Worm (Caenorhabditis elegans): ENCODE results near the gene fzr-1.

Gene fzr-1

DNA sequence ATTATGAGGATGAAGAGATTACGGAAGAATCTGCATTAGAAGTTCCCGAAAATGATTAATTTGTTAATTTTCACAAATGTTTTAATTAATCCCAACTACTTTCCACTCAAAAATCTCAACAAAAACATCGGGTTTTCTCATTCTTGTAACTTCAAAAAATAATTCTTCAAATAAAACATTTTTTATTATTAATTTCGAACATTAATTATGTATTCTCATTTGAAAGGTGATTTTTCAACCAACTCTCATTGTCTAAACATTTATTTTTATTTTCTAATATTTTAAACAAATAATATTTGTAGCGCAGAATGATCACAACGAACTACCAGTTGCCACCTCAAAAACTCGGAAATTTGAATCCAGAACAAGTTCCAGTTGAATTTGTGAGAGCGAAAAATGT lies 27.0 kb upstream of the fzr-1 start, which contains the start of gene ZK1320.7:
Gene ZK1320.7, plus strand, starts transcription at position 301 of the 400 bp plus-strand sequence.
- no peak for TF ChIP-seq nhr-11 (tag; optimal IDR thresholded peaks at IDR 0.05)
- no peak for TF ChIP-seq ceh-48 (tag; optimal IDR thresholded peaks at IDR 0.05)
- TF ChIP-seq pax-1 (tag; optimal IDR thresholded peaks at IDR 0.05): no peak
- no peak for TF ChIP-seq hlh-13 (GFP tag; optimal IDR thresholded peaks at IDR 0.05)
- TF ChIP-seq ceh-30 (tag; optimal IDR thresholded peaks at IDR 0.05): no peak
- no peak for TF ChIP-seq odd-2 (tag; optimal IDR thresholded peaks at IDR 0.05)

ce11 chrII:9668959-9669358 lies 24.7 kb upstream of the fzr-1 start, which contains the start of gene taf-8:
Gene taf-8 (plus strand): TSS chrII:9669318.
- TF ChIP-seq elt-2 (tag; optimal IDR thresholded peaks at IDR 0.05): peak; percentile 10
- no peak for TF ChIP-seq elt-4 (tag; optimal IDR thresholded peaks at IDR 0.05)
- TF ChIP-seq Y22D7AL.16 (tag; optimal IDR thresholded peaks at IDR 0.05): no peak
- no peak for TF ChIP-seq ttx-3 (tag; optimal IDR thresholded peaks at IDR 0.05)
- no peak for TF ChIP-seq hlh-15 (tag; optimal IDR thresholded peaks at IDR 0.05)
- TF ChIP-seq unc-42 (tag; optimal IDR thresholded peaks at IDR 0.05): peak; percentile 20
- no peak for TF ChIP-seq ets-4 (tag; optimal IDR thresholded peaks at IDR 0.05)
- no peak for TF ChIP-seq zip-5 (tag; optimal IDR thresholded peaks at IDR 0.05)
- TF ChIP-seq ceh-48 (tag; optimal IDR thresholded peaks at IDR 0.05): peak; percentile 67
- no peak for TF ChIP-seq ceh-6 (GFP tag; optimal IDR thresholded peaks at IDR 0.05)
- peak; percentile 1 for TF ChIP-seq ceh-31 (tag; optimal IDR thresholded peaks at IDR 0.05)

- TF ChIP-seq hlh-30 (tag; optimal IDR thresholded peaks at IDR 0.05; ENCODE audit: insufficient read depth) (no peak), hlh-8 (tag; optimal IDR thresholded peaks at IDR 0.05) (peak; percentile 43)
These were observed 23.1 kb upstream of the fzr-1 start, which contains the start of gene ZK1320.11 for ce11 chrII:9667382-9667781. Gene ZK1320.11 (plus strand): TSS chrII:9667624.

DNA sequence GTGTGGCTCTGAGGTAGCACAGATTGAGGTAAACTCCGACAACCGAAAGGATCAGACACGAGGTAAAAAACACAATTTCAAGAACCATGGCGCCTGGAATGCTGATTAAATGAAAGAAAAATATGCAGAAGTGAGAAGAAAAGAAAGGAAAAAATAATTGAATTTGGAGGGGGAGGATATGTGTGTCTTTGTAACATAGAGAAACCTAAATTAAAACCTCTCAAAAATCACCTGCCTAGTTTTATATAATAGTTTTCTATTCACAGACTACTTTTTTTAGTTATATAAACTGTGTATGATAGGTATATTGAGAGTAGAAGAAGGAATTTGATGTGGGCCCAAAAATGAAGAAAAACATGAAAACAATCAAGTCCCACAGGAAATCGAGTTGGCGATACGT lies 21.3 kb upstream of the fzr-1 start, which contains the start of gene ZK1320.5:
Gene ZK1320.5, minus strand, starts transcription at position 101 of the 400 bp plus-strand sequence.
- TF ChIP-seq ceh-19 (GFP tag; optimal IDR thresholded peaks at IDR 0.05) (no peak), unc-55 (GFP tag; optimal IDR thresholded peaks at IDR 0.05) (no peak), gmeb-2 (tag; optimal IDR thresholded peaks at IDR 0.05) (no peak), zip-5 (tag; optimal IDR thresholded peaks at IDR 0.05) (no peak), nhr-11 (tag; optimal IDR thresholded peaks at IDR 0.05) (no peak), Y22D7AL.16 (tag; optimal IDR thresholded peaks at IDR 0.05) (no peak), fkh-10 (GFP tag; optimal IDR thresholded peaks at IDR 0.05) (no peak), che-1 (tag; optimal IDR thresholded peaks at IDR 0.05) (no peak), ahr-1 (tag; optimal IDR thresholded peaks at IDR 0.05) (no peak), mec-3 (tag; optimal IDR thresholded peaks at IDR 0.05; ENCODE audit: borderline replicate concordance) (no peak), nhr-232 (tag; optimal IDR thresholded peaks at IDR 0.05) (no peak), sox-2 (GFP tag; IDR thresholded peaks at IDR 0.05) (no peak), ceh-45 (GFP tag; IDR thresholded peaks at IDR 0.05) (no peak), ceh-30 (tag; optimal IDR thresholded peaks at IDR 0.05) (no peak)

ce11 chrII:9662797-9663196 lies 18.5 kb upstream of the fzr-1 start, which contains the start of gene cyp-13A10:
Gene cyp-13A10 (minus strand): TSS chrII:9662884.
- TF ChIP-seq ahr-1 (tag; optimal IDR thresholded peaks at IDR 0.05): no peak
- no peak for TF ChIP-seq ztf-16 (tag; optimal IDR thresholded peaks at IDR 0.05)
- TF ChIP-seq ceh-6 (GFP tag; optimal IDR thresholded peaks at IDR 0.05): no peak
- TF ChIP-seq pat-9 (tag; optimal IDR thresholded peaks at IDR 0.05): no peak
- no peak for TF ChIP-seq hlh-15 (tag; optimal IDR thresholded peaks at IDR 0.05)
- TF ChIP-seq hlh-8 (tag; optimal IDR thresholded peaks at IDR 0.05): no peak
- TF ChIP-seq ceh-19 (GFP tag; optimal IDR thresholded peaks at IDR 0.05): no peak
- TF ChIP-seq F13H6.1 (tag; optimal IDR thresholded peaks at IDR 0.05): no peak
- no peak for TF ChIP-seq sox-2 (GFP tag; IDR thresholded peaks at IDR 0.05)
- TF ChIP-seq unc-3 (GFP tag; conservative IDR thresholded peaks at IDR 0.05): no peak
- no peak for TF ChIP-seq unc-3 (tag; optimal IDR thresholded peaks at IDR 0.05)
- TF ChIP-seq elt-2 (tag; optimal IDR thresholded peaks at IDR 0.05): no peak
- TF ChIP-seq npax-4 (tag; optimal IDR thresholded peaks at IDR 0.05): no peak
- TF ChIP-seq C38D4.7 (GFP tag; optimal IDR thresholded peaks at IDR 0.05): no peak
- TF ChIP-seq ceh-30 (tag; optimal IDR thresholded peaks at IDR 0.05): no peak
- no peak for TF ChIP-seq hlh-30 (tag; optimal IDR thresholded peaks at IDR 0.05; ENCODE audit: insufficient read depth)
- no peak for TF ChIP-seq sdc-2 (tag; optimal IDR thresholded peaks at IDR 0.05)
